Worm (Caenorhabditis elegans) whole organism, mixed stage, embryonic: ENCODE data around the gene Y71H2B.4.

Source experiments
- M03D4.4 ChIP-seq: sonication (generic microtip); optimal IDR thresholded peaks from 2 replicates; lab custom pipeline; 2017; ENCODE audit warnings: mild to moderate bottlenecking, missing genetic modification characterization, missing compliant biosample characterization
- blmp-1 ChIP-seq: fragments of 150-350 bp; optimal IDR thresholded peaks from 2 replicates; lab custom pipeline; 2014; ENCODE audit warnings: missing biosample characterization, missing genetic modification characterization
- ceh-43 ChIP-seq: fragments of 200-800 bp; sonication (Bioruptor generic); optimal IDR thresholded peaks from 2 replicates; lab custom pipeline; 2018; ENCODE audit warnings: mild to moderate bottlenecking, missing genetic modification characterization, moderate library complexity, missing compliant biosample characterization
- ces-1 ChIP-seq: fragments of 150-350 bp; optimal IDR thresholded peaks from 2 replicates; lab custom pipeline; 2014; ENCODE audit warnings: missing biosample characterization, missing genetic modification reagents, missing genetic modification characterization
- flh-1 ChIP-seq: fragments of 200-800 bp; sonication (Bioruptor generic); optimal IDR thresholded peaks from 2 replicates; lab custom pipeline; 2018; ENCODE audit warnings: mild to moderate bottlenecking, missing genetic modification characterization, moderate library complexity, missing compliant biosample characterization
- nhr-12 ChIP-seq: fragments of 150-350 bp; optimal IDR thresholded peaks from 2 replicates; lab custom pipeline; 2014; ENCODE audit warnings: missing biosample characterization, missing genetic modification characterization
- nhr-28 ChIP-seq: fragments of 150-350 bp; optimal IDR thresholded peaks from 2 replicates; lab custom pipeline; 2014; ENCODE audit warnings: missing biosample characterization, missing genetic modification characterization
- ztf-11 ChIP-seq: fragments of 150-350 bp; optimal IDR thresholded peaks from 2 replicates; lab custom pipeline; 2014; ENCODE audit warnings: missing biosample characterization, missing genetic modification characterization

ce11 chrIII:2576360-2577259, 42.2 kb upstream of the Y71H2B.4 start:
- TF ChIP-seq M03D4.4 (tag; lab: Kevin White, UChicago) (peak; percentile 19), blmp-1 (tag; lab: Kevin White, UChicago) (no peak), ces-1 (GFP tag; lab: Kevin White, UChicago) (peak; percentile 49), flh-1 (GFP tag; lab: Kevin White, UChicago) (no peak), ceh-43 (GFP tag; lab: Kevin White, UChicago) (peak; percentile 5), nhr-28 (no peak), ztf-11 (tag; lab: Kevin White, UChicago) (no peak), nhr-12 (tag; lab: Kevin White, UChicago) (no peak)
